Fruit fly (Drosophila melanogaster): Measurements from ENCODE around the gene CG4942.

DNA sequence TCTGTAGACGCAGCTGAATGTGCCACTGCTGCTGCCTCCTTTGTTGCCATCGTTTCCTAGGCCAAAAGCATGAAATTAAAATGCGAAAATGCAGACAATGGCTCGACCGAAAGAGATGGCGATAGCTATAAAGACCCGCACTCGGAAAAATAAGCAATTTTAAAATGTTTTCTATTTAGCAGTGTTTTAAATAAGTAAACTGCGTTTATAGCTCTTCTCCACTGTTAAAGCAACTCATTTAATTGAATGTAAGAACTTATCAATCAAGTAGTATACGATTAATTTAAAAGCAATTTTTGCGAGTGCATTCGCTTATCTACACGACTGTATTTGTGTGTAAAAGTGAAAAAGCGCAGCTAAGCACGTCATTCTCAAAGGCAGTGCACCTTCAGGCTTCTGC is 46.7 kb downstream of the CG4942 start:
- TF ChIP-seq CG15710 (tag; optimal IDR thresholded peaks at IDR 0.05) (no peak), CG9948 (tag; optimal IDR thresholded peaks at IDR 0.05) (no peak), Snoo (tag; optimal IDR thresholded peaks at IDR 0.05) (no peak), Pif1B (GFP tag; optimal IDR thresholded peaks at IDR 0.05) (no peak), CG10348 (GFP tag; IDR thresholded peaks at IDR 0.05) (no peak), EcR (GFP tag; optimal IDR thresholded peaks at IDR 0.05) (no peak), fd96Ca (GFP tag; IDR thresholded peaks at IDR 0.05) (0 out of 3 replicates have a peak, but pooled peaks have one; percentile 6)
